Fruit fly (Drosophila melanogaster): ENCODE results near the gene CG33648.
A peak's percentile ranks its signal among the peaks of the same experiment; 100 is the strongest.

CG33648 gene

dm6 chr2L:14502578-14503426 lies 21.3 kb upstream of the CG33648 start (continued):
- TF ChIP-seq Dip3 (GFP tag; optimal IDR thresholded peaks at IDR 0.05) (peak; percentile 93), Awh (GFP tag; IDR thresholded peaks at IDR 0.05) (peak; percentile 96), CG15601 (tag; optimal IDR thresholded peaks at IDR 0.05) (peak; percentile 72), schlank (tag; optimal IDR thresholded peaks at IDR 0.05) (peak; percentile 77), Xrp1 (GFP tag; IDR thresholded peaks at IDR 0.05) (peak; percentile 90), zen2 (GFP tag; IDR thresholded peaks at IDR 0.05; ENCODE audit: partially characterized antibody) (no peak), CG4328 (GFP tag; optimal IDR thresholded peaks at IDR 0.05) (peak; percentile 69), repo (GFP tag; optimal IDR thresholded peaks at IDR 0.05) (peak; percentile 94), CG4404 (GFP tag; IDR thresholded peaks at IDR 0.05) (peak; percentile 64), CG2129 (GFP tag; IDR thresholded peaks at IDR 0.05; ENCODE audit: partially characterized antibody) (no peak), CG6683 (GFP tag; optimal IDR thresholded peaks at IDR 0.05) (peak; percentile 70), ara (GFP tag; IDR thresholded peaks at IDR 0.05) (peak; percentile 89), crc (GFP tag; optimal IDR thresholded peaks at IDR 0.05) (peak; percentile 89), NC2α (GFP tag; optimal IDR thresholded peaks at IDR 0.05) (peak; percentile 91), ewg (GFP tag; optimal IDR thresholded peaks at IDR 0.05) (peak; percentile 85), Nf-YA (GFP tag; IDR thresholded peaks at IDR 0.05) (peak; percentile 73), az2 (GFP tag; optimal IDR thresholded peaks at IDR 0.05) (peak; percentile 92), CG7372 (GFP tag; IDR thresholded peaks at IDR 0.05) (peak; percentile 87), btn (GFP tag; optimal IDR thresholded peaks at IDR 0.05) (peak; percentile 89), slp2 (GFP tag; optimal IDR thresholded peaks at IDR 0.05) (peak; percentile 87), pho (GFP tag; optimal IDR thresholded peaks at IDR 0.05) (peak; percentile 87), Tbp (GFP tag; optimal IDR thresholded peaks at IDR 0.05) (no peak), CG10366 (GFP tag; IDR thresholded peaks at IDR 0.05) (peak; percentile 92), pzg (GFP tag; optimal IDR thresholded peaks at IDR 0.05) (peak; percentile 0), Xbp1 (GFP tag; optimal IDR thresholded peaks at IDR 0.05) (peak; percentile 93), Gsc (GFP tag; IDR thresholded peaks at IDR 0.05) (no peak), CG10267 (tag; optimal IDR thresholded peaks at IDR 0.05) (peak; percentile 84), CG4282 (GFP tag; optimal IDR thresholded peaks at IDR 0.05) (peak; percentile 87), CG12942 (GFP tag; optimal IDR thresholded peaks at IDR 0.05) (peak; percentile 91), Dll (GFP tag; IDR thresholded peaks at IDR 0.05; ENCODE audit: partially characterized antibody) (no peak), CG10462 (GFP tag; optimal IDR thresholded peaks at IDR 0.05) (peak; percentile 80), B-H1 (GFP tag; IDR thresholded peaks at IDR 0.05) (peak; percentile 92)

- TF ChIP-seq ERR (GFP tag; optimal IDR thresholded peaks at IDR 0.05), result no peak
- TF ChIP-seq CG31441 (GFP tag; IDR thresholded peaks at IDR 0.05), result no peak
- TF ChIP-seq zfh2 (GFP tag; optimal IDR thresholded peaks at IDR 0.05), result no peak
- no peak for TF ChIP-seq CG42726 (GFP tag; IDR thresholded peaks at IDR 0.05; ENCODE audit: partially characterized antibody)
- 0 out of 2 replicates have a peak, but pooled peaks have one; percentile 24 for TF ChIP-seq CG14014 (GFP tag; IDR thresholded peaks at IDR 0.05)
- TF ChIP-seq ci (GFP tag; IDR thresholded peaks at IDR 0.05), result 0 out of 3 replicates have a peak, but pooled peaks have one; percentile 15
- TF ChIP-seq zen2 (GFP tag; IDR thresholded peaks at IDR 0.05; ENCODE audit: partially characterized antibody), result no peak
- no peak for TF ChIP-seq CG18764 (GFP tag; optimal IDR thresholded peaks at IDR 0.05)
- TF ChIP-seq ato (GFP tag; IDR thresholded peaks at IDR 0.05; ENCODE audit: partially characterized antibody), result no peak
- no peak for TF ChIP-seq Hr51 (GFP tag; optimal IDR thresholded peaks at IDR 0.05)
- no peak for TF ChIP-seq Asciz (GFP tag; optimal IDR thresholded peaks at IDR 0.05)
- no peak for TF ChIP-seq dysf (GFP tag; IDR thresholded peaks at IDR 0.05)
- no peak for TF ChIP-seq vnd (GFP tag; IDR thresholded peaks at IDR 0.05; ENCODE audit: partially characterized antibody)
- TF ChIP-seq gcm (GFP tag; optimal IDR thresholded peaks at IDR 0.05), result no peak
- TF ChIP-seq CG8281 (tag; optimal IDR thresholded peaks at IDR 0.05), result peak; percentile 51
- TF ChIP-seq pnt (GFP tag; optimal IDR thresholded peaks at IDR 0.05), result no peak
- TF ChIP-seq Six4 (GFP tag; optimal IDR thresholded peaks at IDR 0.05), result no peak
- no peak for TF ChIP-seq CG7963 (GFP tag; IDR thresholded peaks at IDR 0.05; ENCODE audit: partially characterized antibody)
- TF ChIP-seq chinmo (GFP tag; IDR thresholded peaks at IDR 0.05; ENCODE audit: partially characterized antibody), result no peak
Observed at dm6 chr2L:14503584-14503983, 20.5 kb upstream of the CG33648 start.

All from whole organism, embryonic.